Fruit fly (Drosophila melanogaster): ENCODE measurements around the gene NP15.6.
A peak's percentile ranks its signal among the peaks of the same experiment; 100 is the strongest.

Gene NP15.6

DNA sequence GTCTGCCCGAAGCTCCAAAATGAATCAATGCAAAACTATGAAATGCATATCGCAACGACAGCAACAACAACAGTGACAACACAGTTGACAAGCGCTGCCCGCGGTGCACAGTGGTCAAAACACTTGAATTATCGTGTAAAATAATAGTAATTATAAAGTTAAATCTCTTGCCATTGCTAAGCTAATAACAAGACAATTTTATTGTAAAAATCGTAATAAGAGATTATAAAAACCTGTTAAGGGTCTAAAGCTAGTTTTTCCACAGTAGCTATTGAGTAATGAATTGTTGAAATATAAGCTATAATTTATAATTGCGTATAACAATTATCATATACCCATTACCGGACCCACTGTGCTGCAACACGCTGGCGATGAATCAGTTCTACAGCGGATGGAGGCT, 45.8 kb downstream of the NP15.6 start (continued):
- TF ChIP-seq peb (GFP tag; IDR thresholded peaks at IDR 0.05) (peak; percentile 27; the same call in 1 of the 2 replicates), MTF-1 (GFP tag; optimal IDR thresholded peaks at IDR 0.05; ENCODE audit: borderline replicate concordance) (no peak), CG2116 (GFP tag; optimal IDR thresholded peaks at IDR 0.05) (no peak), H15 (GFP tag; IDR thresholded peaks at IDR 0.05) (no peak), CG9797 (GFP tag; optimal IDR thresholded peaks at IDR 0.05) (no peak), salm (tag; optimal IDR thresholded peaks at IDR 0.05) (no peak), CG7372 (GFP tag; IDR thresholded peaks at IDR 0.05) (0 out of 2 replicates have a peak, but pooled peaks have one; percentile 12), CG2129 (GFP tag; IDR thresholded peaks at IDR 0.05; ENCODE audit: partially characterized antibody) (no peak), ind (GFP tag; optimal IDR thresholded peaks at IDR 0.05) (no peak), pros (GFP tag; optimal IDR thresholded peaks at IDR 0.05) (no peak), CG17359 (tag; optimal IDR thresholded peaks at IDR 0.05) (peak; percentile 67), sob (GFP tag; IDR thresholded peaks at IDR 0.05) (no peak), CG11560 (tag; IDR thresholded peaks at IDR 0.05) (no peak), shn (GFP tag; optimal IDR thresholded peaks at IDR 0.05) (no peak), cato (GFP tag; optimal IDR thresholded peaks at IDR 0.05; ENCODE audit: borderline replicate concordance) (no peak), ERR (GFP tag; optimal IDR thresholded peaks at IDR 0.05) (no peak), CG17912 (GFP tag; optimal IDR thresholded peaks at IDR 0.05) (no peak), ewg (GFP tag; optimal IDR thresholded peaks at IDR 0.05) (peak; percentile 51), Trl (optimal IDR thresholded peaks at IDR 0.05) (no peak), Trl (GFP tag; optimal IDR thresholded peaks at IDR 0.05) (peak; percentile 8), Poxn (GFP tag; IDR thresholded peaks at IDR 0.05) (no peak), CG12236 (GFP tag; optimal IDR thresholded peaks at IDR 0.05) (no peak), Hey (tag; optimal IDR thresholded peaks at IDR 0.05) (no peak), CG10209 (GFP tag; optimal IDR thresholded peaks at IDR 0.05) (peak; percentile 50), YL-1 (GFP tag; optimal IDR thresholded peaks at IDR 0.05) (no peak), CG11504 (tag; optimal IDR thresholded peaks at IDR 0.05) (peak; percentile 76), emc (GFP tag; optimal IDR thresholded peaks at IDR 0.05) (no peak), CG1024 (GFP tag; IDR thresholded peaks at IDR 0.05) (peak; percentile 38; the same call in 1 of the 2 replicates), CG11723 (GFP tag; optimal IDR thresholded peaks at IDR 0.05) (peak; percentile 42), Doc2 (GFP tag; IDR thresholded peaks at IDR 0.05) (no peak), hth (optimal IDR thresholded peaks at IDR 0.05) (no peak), vfl (GFP tag; optimal IDR thresholded peaks at IDR 0.05) (no peak), ro (GFP tag; IDR thresholded peaks at IDR 0.05) (peak; percentile 44; the same call in 1 of the 2 replicates), CG9932 (GFP tag; IDR thresholded peaks at IDR 0.05) (no peak)

DNA sequence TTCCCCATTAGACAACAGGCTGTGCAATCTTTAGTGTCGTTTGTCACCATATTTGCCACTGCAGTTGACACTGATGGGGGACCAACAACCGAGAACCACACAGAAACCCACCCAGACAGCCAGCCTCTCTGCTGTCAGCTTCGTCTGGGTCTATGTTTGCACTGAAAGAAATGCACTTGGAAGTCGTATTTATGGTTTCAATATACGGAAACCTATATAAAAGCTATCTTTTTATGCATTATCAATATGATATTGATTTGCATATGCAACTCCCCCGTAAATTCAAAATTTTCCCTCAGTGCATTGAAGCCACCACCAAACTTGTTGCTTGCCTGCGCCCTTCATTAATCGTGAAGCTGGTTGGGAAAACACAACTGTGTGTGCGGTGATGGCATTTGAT, 47.0 kb downstream of the NP15.6 start:
- TF ChIP-seq CG18476 (GFP tag; optimal IDR thresholded peaks at IDR 0.05) (no peak), CG31224 (GFP tag; IDR thresholded peaks at IDR 0.05) (no peak), ab (GFP tag; optimal IDR thresholded peaks at IDR 0.05) (no peak), peb (GFP tag; IDR thresholded peaks at IDR 0.05) (no peak), rib (GFP tag; IDR thresholded peaks at IDR 0.05) (no peak), pnt (GFP tag; optimal IDR thresholded peaks at IDR 0.05) (no peak), CG4424 (GFP tag; optimal IDR thresholded peaks at IDR 0.05) (peak; percentile 45), Optix (GFP tag; IDR thresholded peaks at IDR 0.05) (peak; percentile 45; the same call in 1 of the 3 replicates), CG7271 (tag; optimal IDR thresholded peaks at IDR 0.05) (no peak), CG3838 (GFP tag; optimal IDR thresholded peaks at IDR 0.05) (no peak), CG10959 (GFP tag; IDR thresholded peaks at IDR 0.05) (no peak), ap (GFP tag; IDR thresholded peaks at IDR 0.05) (0 out of 2 replicates have a peak, but pooled peaks have one; percentile 9), CG11696 (GFP tag; IDR thresholded peaks at IDR 0.05) (no peak), CG11398 (GFP tag; optimal IDR thresholded peaks at IDR 0.05) (no peak), Drgx (GFP tag; IDR thresholded peaks at IDR 0.05) (peak; percentile 70), gem (tag; optimal IDR thresholded peaks at IDR 0.05) (peak; percentile 12), bigmax (GFP tag; optimal IDR thresholded peaks at IDR 0.05) (no peak), emc (GFP tag; optimal IDR thresholded peaks at IDR 0.05) (no peak), CG12744 (GFP tag; optimal IDR thresholded peaks at IDR 0.05) (no peak), CG15601 (tag; optimal IDR thresholded peaks at IDR 0.05) (no peak), Hsf (GFP tag; optimal IDR thresholded peaks at IDR 0.05) (no peak), bsh (GFP tag; optimal IDR thresholded peaks at IDR 0.05) (peak; percentile 45 to 53)

Data from whole organism, embryonic.